Worm (Caenorhabditis elegans) whole organism, L1 larva: Measurements from ENCODE around the gene ZK666.15.

Experiments used
- aha-1 ChIP-seq: fragments of 150-350 bp; optimal IDR thresholded peaks from 2 replicates; lab custom pipeline; 2014; ENCODE audit warnings: missing biosample characterization, missing genetic modification characterization
- ceh-90 ChIP-seq: sonication (generic microtip); optimal IDR thresholded peaks from 2 replicates; lab custom pipeline; 2016; ENCODE audit warnings: missing genetic modification characterization, missing compliant biosample characterization
- ces-1 ChIP-seq: fragments of 150-350 bp; optimal IDR thresholded peaks from 2 replicates; lab custom pipeline; 2014; ENCODE audit warnings: missing biosample characterization, missing genetic modification reagents, missing genetic modification characterization
- efl-1 ChIP-seq, 4 experiments: fragments of 150-350 bp; optimal IDR thresholded peaks in 3 of 4; peaks in 1 of 4; 1 replicate in 1 of 4; 2 replicates in 3 of 4; lab custom pipeline; 2014; ENCODE audit warnings: missing biosample characterization in 2 of 4, missing genetic modification characterization in 2 of 4, missing genetic modification reagents in 2 of 4
- efl-3 ChIP-seq: fragments of 200-800 bp; sonication (Bioruptor generic); optimal IDR thresholded peaks from 2 replicates; lab custom pipeline; 2018; ENCODE audit warnings: mild to moderate bottlenecking, missing genetic modification characterization, missing compliant biosample characterization
- egl-27 ChIP-seq, 2 experiments: fragments of 150-350 bp in 1 of 2; sonication (generic microtip); optimal IDR thresholded peaks; 3 replicates each; lab custom pipeline; 2017 to 2018; ENCODE audit warnings: missing biosample characterization in 2 of 2, missing genetic modification characterization in 2 of 2, missing genetic modification reagents in 2 of 2
- elt-2 ChIP-seq: sonication (generic microtip); optimal IDR thresholded peaks from 2 replicates; lab custom pipeline; 2016; ENCODE audit warnings: missing genetic modification characterization, mild to moderate bottlenecking, inconsistent platforms, missing compliant biosample characterization, missing genetic modification reagents
- elt-3 ChIP-seq, 6 experiments: fragments of 150-350 bp in 1 of 6; sonication (generic microtip); optimal IDR thresholded peaks; 2 replicates each; lab custom pipeline; 2017 to 2018; ENCODE audit warnings: missing biosample characterization in 6 of 6, missing genetic modification characterization in 6 of 6, inconsistent platforms in 1 of 6
- fkh-8 ChIP-seq: sonication (generic microtip); optimal IDR thresholded peaks from 2 replicates; lab custom pipeline; 2016; ENCODE audit warnings: mild to moderate bottlenecking, missing genetic modification characterization, missing compliant biosample characterization
- fos-1 ChIP-seq: fragments of 150-350 bp; optimal IDR thresholded peaks from 2 replicates; lab custom pipeline; 2014; ENCODE audit warnings: missing biosample characterization, missing genetic modification characterization
- grh-1 ChIP-seq: fragments of 200-800 bp; sonication (Bioruptor generic); IDR thresholded peaks from 2 replicates; pipeline ENCODE4 v1.3.6; 2022; ENCODE audit warnings: missing genetic modification reagents, missing genetic modification characterization, missing compliant biosample characterization
- isw-1 ChIP-seq: fragments of 200-800 bp; sonication (Bioruptor generic); IDR thresholded peaks from 2 replicates; pipeline ENCODE4 v1.3.6; 2022; ENCODE audit warnings: missing genetic modification characterization, missing compliant biosample characterization
- jun-1 ChIP-seq: fragments of 150-350 bp; optimal IDR thresholded peaks from 2 replicates; lab custom pipeline; 2014; ENCODE audit warnings: missing biosample characterization, missing genetic modification reagents, missing genetic modification characterization
- lin-13 ChIP-seq: fragments of 150-350 bp; optimal IDR thresholded peaks from 2 replicates; lab custom pipeline; 2014; ENCODE audit warnings: missing biosample characterization, missing genetic modification reagents, missing genetic modification characterization
- lin-15B ChIP-seq: fragments of 150-350 bp; sonication (generic microtip); optimal IDR thresholded peaks from 3 replicates; lab custom pipeline; 2014; ENCODE audit warnings: missing biosample characterization, missing genetic modification characterization
- lir-3 ChIP-seq: sonication (generic microtip); optimal IDR thresholded peaks from 2 replicates; lab custom pipeline; 2016; ENCODE audit warnings: mild to moderate bottlenecking, missing genetic modification characterization, moderate library complexity, missing compliant biosample characterization; ENCODE audit not compliant: poor library complexity
- lsy-2 ChIP-seq, 2 experiments: fragments of 150-350 bp; optimal IDR thresholded peaks; 2 replicates each; lab custom pipeline; 2014; ENCODE audit warnings: missing biosample characterization in 2 of 2, missing genetic modification characterization in 2 of 2
- mdl-1 ChIP-seq, 2 experiments: fragments of 150-350 bp; optimal IDR thresholded peaks; 2 replicates each; lab custom pipeline; 2014 to 2017; ENCODE audit warnings: missing biosample characterization in 2 of 2, missing genetic modification characterization in 2 of 2, inconsistent platforms in 1 of 2
- nhr-11 ChIP-seq: fragments of 150-350 bp; optimal IDR thresholded peaks from 2 replicates; lab custom pipeline; 2014; ENCODE audit warnings: missing biosample characterization, missing genetic modification characterization
- nhr-237 ChIP-seq: fragments of 150-350 bp; optimal IDR thresholded peaks from 2 replicates; lab custom pipeline; 2014; ENCODE audit warnings: missing biosample characterization, missing genetic modification characterization
- nhr-76 ChIP-seq: sonication (generic microtip); optimal IDR thresholded peaks from 2 replicates; lab custom pipeline; 2017; ENCODE audit warnings: missing biosample characterization, missing genetic modification characterization
- nhr-77 ChIP-seq: fragments of 150-350 bp; optimal IDR thresholded peaks from 2 replicates; lab custom pipeline; 2014; ENCODE audit warnings: missing biosample characterization, missing genetic modification characterization
- nhr-84 ChIP-seq: sonication (generic microtip); optimal IDR thresholded peaks from 2 replicates; lab custom pipeline; 2017; ENCODE audit warnings: missing biosample characterization, missing genetic modification characterization
- nhr-85 ChIP-seq: sonication (generic microtip); peaks from one replicate; lab custom pipeline; 2016; ENCODE audit warnings: missing genetic modification characterization, inconsistent platforms, missing compliant biosample characterization
- pax-3 ChIP-seq: fragments of 200-800 bp; sonication (Bioruptor generic); optimal IDR thresholded peaks from 2 replicates; lab custom pipeline; 2018; ENCODE audit warnings: mild to moderate bottlenecking, missing genetic modification characterization, moderate library complexity, missing compliant biosample characterization
- rnt-1 ChIP-seq: sonication (generic microtip); optimal IDR thresholded peaks from 2 replicates; lab custom pipeline; 2016; ENCODE audit warnings: mild to moderate bottlenecking, missing genetic modification characterization, moderate library complexity, missing compliant biosample characterization
- snpc-4 ChIP-seq: fragments of 150-350 bp; optimal IDR thresholded peaks from 2 replicates; lab custom pipeline; 2014; ENCODE audit warnings: missing biosample characterization, missing genetic modification characterization
- snu-23 ChIP-seq: sonication (generic microtip); optimal IDR thresholded peaks from 2 replicates; lab custom pipeline; 2016; ENCODE audit warnings: missing genetic modification characterization, missing compliant biosample characterization
- tlp-1 ChIP-seq: fragments of 150-350 bp; optimal IDR thresholded peaks from 2 replicates; lab custom pipeline; 2014; ENCODE audit warnings: missing biosample characterization, missing genetic modification characterization
- unc-62 ChIP-seq: fragments of 150-350 bp; optimal IDR thresholded peaks from 2 replicates; lab custom pipeline; 2014; ENCODE audit warnings: missing biosample characterization, missing genetic modification reagents, missing genetic modification characterization
- unc-98 ChIP-seq: fragments of 200-800 bp; sonication (Bioruptor generic); IDR thresholded peaks from 2 replicates; pipeline ENCODE4 v1.3.6; 2022; ENCODE audit warnings: missing genetic modification characterization, missing compliant biosample characterization
- vab-15 ChIP-seq: sonication (generic microtip); optimal IDR thresholded peaks from 2 replicates; lab custom pipeline; 2017; ENCODE audit warnings: missing genotype, mild to moderate bottlenecking, missing genetic modification characterization, missing compliant biosample characterization
- xbp-1 ChIP-seq: sonication (generic microtip); optimal IDR thresholded peaks from 2 replicates; lab custom pipeline; 2016; ENCODE audit warnings: missing genetic modification characterization, missing compliant biosample characterization
- zag-1 ChIP-seq: fragments of 150-350 bp; optimal IDR thresholded peaks from 2 replicates; lab custom pipeline; 2014; ENCODE audit warnings: missing biosample characterization, missing genetic modification characterization
- ztf-11 ChIP-seq, 2 experiments: sonication (generic microtip); optimal IDR thresholded peaks; 2 replicates each; lab custom pipeline; 2016 to 2017; ENCODE audit warnings: missing genetic modification characterization in 2 of 2, missing biosample characterization in 1 of 2, missing compliant biosample characterization in 1 of 2
- ztf-4 ChIP-seq: fragments of 150-350 bp; optimal IDR thresholded peaks from 2 replicates; lab custom pipeline; 2014; ENCODE audit warnings: missing biosample characterization, missing genetic modification characterization

The ZK666.15 gene

ce11 chrII:10466552-10466951, 20.3 kb upstream of the ZK666.15 start, which contains the start of gene tnc-2:
Gene tnc-2 (plus strand): TSS chrII:10466852.
- TF ChIP-seq efl-1 (optimal IDR thresholded peaks at IDR 0.05; lab: Kevin White, UChicago) (no peak), efl-1 (GFP tag; optimal IDR thresholded peaks at IDR 0.05 in 1 of 2; lab: Kevin White, UChicago) (peak in 1 of 2 experiments; percentile 51), elt-3 (tag; optimal IDR thresholded peaks at IDR 0.05; lab: Kevin White, UChicago) (no peak)

ce11 chrII:10470159-10470558, 16.7 kb upstream of the ZK666.15 start, which contains the start of gene clec-143:
Gene clec-143 (minus strand): TSS chrII:10470297.
- TF ChIP-seq vab-15 (tag; lab: Kevin White, UChicago) (no peak), elt-2 (tag; lab: Kevin White, UChicago) (peak; percentile 57), ztf-11 (tag; optimal IDR thresholded peaks at IDR 0.05; lab: Kevin White, UChicago) (no peak), nhr-237 (no peak)

DNA sequence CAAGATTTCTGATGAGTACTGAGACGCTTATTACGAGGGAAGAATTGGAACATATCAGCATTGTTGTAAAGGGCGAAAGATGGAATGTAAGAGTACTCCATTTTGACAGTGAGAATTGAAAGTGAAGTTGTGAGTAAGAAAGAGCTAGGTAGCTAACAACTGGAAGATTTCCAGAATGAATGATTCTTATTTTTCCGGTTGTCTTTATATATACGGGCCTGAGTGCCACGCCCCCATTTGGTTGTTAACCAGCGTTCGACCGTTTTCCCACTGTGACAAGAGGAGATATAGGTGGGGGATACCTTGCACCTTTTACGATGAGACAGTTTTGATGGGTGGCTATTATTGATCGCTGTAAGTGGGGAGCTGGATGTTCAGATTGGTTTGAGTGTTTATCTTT, 15.6 kb upstream of the ZK666.15 start, which contains the start of gene ZK666.1:
ZK666.1 (minus strand) TSS at position 101 of the 400 bp plus-strand sequence.
- no peak for TF ChIP-seq nhr-77 (tag; lab: Kevin White, UChicago)
- TF ChIP-seq efl-3 (GFP tag; lab: Kevin White, UChicago) = no peak
- TF ChIP-seq nhr-85 (tag; lab: Kevin White, UChicago) = no peak
- no peak for TF ChIP-seq mdl-1 (tag; optimal IDR thresholded peaks at IDR 0.05; lab: Kevin White, UChicago)
- TF ChIP-seq egl-27 (tag; optimal IDR thresholded peaks at IDR 0.05; lab: Kevin White, UChicago) = no peak
- no peak for TF ChIP-seq fkh-8 (tag; lab: Kevin White, UChicago)
- TF ChIP-seq ces-1 = no peak
- no peak for TF ChIP-seq lin-15B (tag; lab: Kevin White, UChicago)
- no peak for TF ChIP-seq zag-1 (tag; lab: Kevin White, UChicago)
- no peak for TF ChIP-seq xbp-1 (tag; lab: Kevin White, UChicago)
- no peak for TF ChIP-seq ztf-11 (tag; optimal IDR thresholded peaks at IDR 0.05; lab: Kevin White, UChicago)
- no peak for TF ChIP-seq nhr-84
- TF ChIP-seq nhr-76 (tag; lab: Kevin White, UChicago) = no peak
- TF ChIP-seq snu-23 (GFP tag; lab: Kevin White, UChicago) = no peak
- no peak for TF ChIP-seq aha-1 (tag; lab: Kevin White, UChicago)
- no peak for TF ChIP-seq snpc-4 (tag; lab: Kevin White, UChicago)
- no peak for TF ChIP-seq lir-3

ce11 chrII:10471790-10472189, 15.0 kb upstream of the ZK666.15 start, which contains the start of gene ZK666.2:
Gene ZK666.2 (minus strand): TSS chrII:10471890.
- no peak for TF ChIP-seq ztf-4 (tag; lab: Kevin White, UChicago)
- TF ChIP-seq tlp-1 (tag; lab: Kevin White, UChicago) = no peak
- no peak for TF ChIP-seq nhr-76 (tag; lab: Kevin White, UChicago)
- no peak for TF ChIP-seq jun-1 (tag; lab: Kevin White, UChicago)
- TF ChIP-seq zag-1 (tag; lab: Kevin White, UChicago) = no peak
- no peak for TF ChIP-seq lin-13 (GFP tag; lab: Kevin White, UChicago)
- TF ChIP-seq isw-1 = no peak
- no peak for TF ChIP-seq snpc-4 (tag; lab: Kevin White, UChicago)
- TF ChIP-seq unc-98 (GFP tag; lab: Robert Waterston, UW) = no peak
- TF ChIP-seq lsy-2 (tag; optimal IDR thresholded peaks at IDR 0.05; lab: Kevin White, UChicago) = no peak
- TF ChIP-seq fos-1 = no peak

ce11 chrII:10476039-10476438, 10.8 kb upstream of the ZK666.15 start, which contains the start of gene clec-58:
Gene clec-58 (minus strand): TSS chrII:10476139.
- no peak for TF ChIP-seq nhr-85 (tag; lab: Kevin White, UChicago)
- no peak for TF ChIP-seq efl-1 (optimal IDR thresholded peaks at IDR 0.05; lab: Kevin White, UChicago)
- peak in 1 of 2 experiments; percentile 47 for TF ChIP-seq efl-1 (GFP tag; optimal IDR thresholded peaks at IDR 0.05 in 1 of 2; lab: Kevin White, UChicago)
- TF ChIP-seq rnt-1 (tag; lab: Kevin White, UChicago) = no peak
- no peak for TF ChIP-seq pax-3 (tag; lab: Kevin White, UChicago)
- no peak for TF ChIP-seq unc-62 (GFP tag; lab: Kevin White, UChicago)
- no peak for TF ChIP-seq nhr-11 (tag; lab: Kevin White, UChicago)
- no peak for TF ChIP-seq grh-1
- TF ChIP-seq ceh-90 = no peak
